Fruit fly (Drosophila melanogaster): ENCODE measurements around the gene Spn28Da.
A peak's percentile ranks its signal among the peaks of the same experiment; 100 is the strongest.

Spn28Da gene

dm6 chr2L:7871821-7872524 lies 17.0 kb downstream of the Spn28Da start (continued):
- peak; percentile 33; the same call in 1 of the 2 replicates for TF ChIP-seq seq (GFP tag; IDR thresholded peaks at IDR 0.05)
- TF ChIP-seq lab (GFP tag; optimal IDR thresholded peaks at IDR 0.05): peak; percentile 66
- TF ChIP-seq CG12659 (GFP tag; optimal IDR thresholded peaks at IDR 0.05): peak; percentile 32
- TF ChIP-seq zen (tag; optimal IDR thresholded peaks at IDR 0.05): no peak
- TF ChIP-seq CG11560 (tag; IDR thresholded peaks at IDR 0.05): no peak
- no peak for TF ChIP-seq CG10267 (tag; optimal IDR thresholded peaks at IDR 0.05)
- no peak for TF ChIP-seq esg (GFP tag; conservative IDR thresholded peaks at IDR 0.05)
- no peak for TF ChIP-seq ATbp (GFP tag; optimal IDR thresholded peaks at IDR 0.05)
- no peak for TF ChIP-seq bowl (GFP tag; IDR thresholded peaks at IDR 0.05)
- TF ChIP-seq ara (GFP tag; IDR thresholded peaks at IDR 0.05): no peak
- no peak for TF ChIP-seq mld (GFP tag; IDR thresholded peaks at IDR 0.05; ENCODE audit: partially characterized antibody)
- TF ChIP-seq Hmr (GFP tag; optimal IDR thresholded peaks at IDR 0.05): peak; percentile 78
- TF ChIP-seq zen2 (GFP tag; IDR thresholded peaks at IDR 0.05; ENCODE audit: partially characterized antibody): no peak
- TF ChIP-seq HLHmδ (GFP tag; optimal IDR thresholded peaks at IDR 0.05): no peak
- TF ChIP-seq CG13296 (GFP tag; optimal IDR thresholded peaks at IDR 0.05): peak; percentile 34
- no peak for TF ChIP-seq al (GFP tag; IDR thresholded peaks at IDR 0.05)
- no peak for TF ChIP-seq chn (GFP tag; optimal IDR thresholded peaks at IDR 0.05)
- TF ChIP-seq dan (GFP tag; IDR thresholded peaks at IDR 0.05): no peak
- no peak for TF ChIP-seq Trl (optimal IDR thresholded peaks at IDR 0.05)
- TF ChIP-seq Trl (GFP tag; optimal IDR thresholded peaks at IDR 0.05): no peak
- TF ChIP-seq CG2120 (GFP tag; optimal IDR thresholded peaks at IDR 0.05): peak; percentile 77
- peak; percentile 52 for TF ChIP-seq CG12391 (tag; optimal IDR thresholded peaks at IDR 0.05)
- TF ChIP-seq CG5180 (GFP tag; optimal IDR thresholded peaks at IDR 0.05): peak; percentile 10
- TF ChIP-seq CG5953 (GFP tag; IDR thresholded peaks at IDR 0.05): no peak
- TF ChIP-seq caup (GFP tag; optimal IDR thresholded peaks at IDR 0.05; ENCODE audit: severe bottlenecking): peak; percentile 58
- TF ChIP-seq CG1832 (GFP tag; optimal IDR thresholded peaks at IDR 0.05): no peak
- peak; percentile 48 for TF ChIP-seq NfI (GFP tag; optimal IDR thresholded peaks at IDR 0.05)
- no peak for TF ChIP-seq Adf1 (GFP tag; IDR thresholded peaks at IDR 0.05)
- TF ChIP-seq Hey (tag; optimal IDR thresholded peaks at IDR 0.05): no peak
- no peak for TF ChIP-seq dimm (GFP tag; IDR thresholded peaks at IDR 0.05)
- no peak for TF ChIP-seq emc (GFP tag; optimal IDR thresholded peaks at IDR 0.05)
- no peak for TF ChIP-seq toy (GFP tag; IDR thresholded peaks at IDR 0.05)
- no peak for TF ChIP-seq CG7271 (tag; optimal IDR thresholded peaks at IDR 0.05)
- no peak for TF ChIP-seq CG32772 (GFP tag; IDR thresholded peaks at IDR 0.05)
- no peak for TF ChIP-seq CG6654 (GFP tag; optimal IDR thresholded peaks at IDR 0.05)
- TF ChIP-seq CG11696 (GFP tag; IDR thresholded peaks at IDR 0.05): no peak
- no peak for TF ChIP-seq br (optimal IDR thresholded peaks at IDR 0.05)
- TF ChIP-seq CG9876 (GFP tag; optimal IDR thresholded peaks at IDR 0.05): no peak
- TF ChIP-seq gem (tag; optimal IDR thresholded peaks at IDR 0.05): peak; percentile 79
- no peak for TF ChIP-seq B-H2 (GFP tag; optimal IDR thresholded peaks at IDR 0.05)
- TF ChIP-seq fru (optimal IDR thresholded peaks at IDR 0.05): no peak
- peak; percentile 58 for TF ChIP-seq gro (GFP tag; optimal IDR thresholded peaks at IDR 0.05)

dm6 chr2L:7871332-7871731 lies 17.6 kb downstream of the Spn28Da start, which contains the start of gene Proc:
TSS of gene Proc (minus strand) at chr2L:7871432.
- TF ChIP-seq Ets65A (GFP tag): peak; percentile 74
- no peak for TF ChIP-seq tgo (GFP tag; IDR thresholded peaks at IDR 0.05)
- TF ChIP-seq schlank (tag; optimal IDR thresholded peaks at IDR 0.05): no peak
- no peak for TF ChIP-seq Hr51 (GFP tag; optimal IDR thresholded peaks at IDR 0.05)
- TF ChIP-seq Deaf1 (tag; optimal IDR thresholded peaks at IDR 0.05): peak; percentile 11
- TF ChIP-seq lbe (GFP tag; optimal IDR thresholded peaks at IDR 0.05): no peak
- TF ChIP-seq CG4424 (GFP tag; optimal IDR thresholded peaks at IDR 0.05): no peak
- TF ChIP-seq CG8290 (GFP tag; optimal IDR thresholded peaks at IDR 0.05): no peak
- peak in 1 of 2 experiments; percentile 7 for TF ChIP-seq CG8290 (tag; optimal IDR thresholded peaks at IDR 0.05)
- TF ChIP-seq CG13894 (tag; optimal IDR thresholded peaks at IDR 0.05): peak; percentile 6
- 0 out of 2 replicates have a peak, but pooled peaks have one; percentile 7 for TF ChIP-seq CG6272 (GFP tag; IDR thresholded peaks at IDR 0.05)
- TF ChIP-seq abd-A (tag; optimal IDR thresholded peaks at IDR 0.05): peak; percentile 65

All from whole organism, embryonic.